Fruit fly (Drosophila melanogaster) whole organism, embryonic: ENCODE measurements around the gene CG10589.

Source experiments
- CG16779 ChIP-seq: fragments of 200-800 bp; sonication (Bioruptor generic); IDR thresholded peaks from 2 replicates; pipeline ENCODE4 v1.3.6; 2022; ENCODE audit warnings: missing biosample characterization, missing genetic modification characterization
- CG3281 ChIP-seq: fragments of 200-800 bp; sonication (Bioruptor generic); optimal IDR thresholded peaks from 3 replicates; lab custom pipeline; 2017; ENCODE audit warnings: missing biosample characterization, mild to moderate bottlenecking, missing genetic modification characterization
- Pdp1 ChIP-seq, 2 experiments: fragments of 200-800 bp; sonication (Bioruptor generic); optimal IDR thresholded peaks; 3 replicates each; lab custom pipeline; 2016; ENCODE audit warnings: missing biosample characterization in 2 of 2, missing genetic modification characterization in 2 of 2, mild to moderate bottlenecking in 1 of 2, moderate library complexity in 1 of 2
- fd3F ChIP-seq: fragments of 200-800 bp; sonication (Bioruptor generic); optimal IDR thresholded peaks from 2 replicates; lab custom pipeline; 2018; ENCODE audit warnings: missing biosample characterization, mild to moderate bottlenecking, missing genetic modification characterization, moderate library complexity
- inv ChIP-seq: fragments of 200-800 bp; sonication (Bioruptor generic); IDR thresholded peaks from 2 replicates; pipeline ENCODE4 v1.3.6; 2022; ENCODE audit warnings: missing biosample characterization, missing genetic modification characterization; ENCODE audit not compliant: partially characterized antibody
- sug ChIP-seq: fragments of 200-800 bp; optimal IDR thresholded peaks from 2 replicates; lab custom pipeline; 2019; ENCODE audit warnings: missing biosample characterization, mild to moderate bottlenecking, missing genetic modification characterization, moderate library complexity

DNA sequence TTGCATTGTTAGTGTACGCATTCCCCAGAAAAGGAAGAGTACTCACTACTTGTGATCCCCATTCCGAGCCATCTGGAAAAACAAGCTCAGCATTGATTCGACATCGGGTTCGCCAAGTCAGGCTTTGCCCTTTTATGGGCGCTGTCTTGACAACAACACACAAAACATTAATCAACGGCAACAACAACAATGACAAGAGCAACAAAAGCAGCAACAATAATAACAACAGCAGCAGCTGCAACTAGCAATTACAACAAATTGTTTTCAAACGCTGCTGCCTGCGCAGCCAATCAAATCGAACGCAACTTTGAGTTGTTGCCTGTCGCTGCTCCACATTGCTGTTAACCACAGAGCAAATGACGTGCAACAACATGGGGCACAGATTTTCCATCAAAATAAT is 14.4 kb downstream of the CG10589 start:
- TF ChIP-seq CG16779 (GFP tag; lab: Robert Waterston, UW) (no peak), inv (GFP tag; lab: Robert Waterston, UW) (no peak), CG3281 (GFP tag; lab: Kevin White, UChicago) (no peak), Pdp1 (GFP tag; optimal IDR thresholded peaks at IDR 0.05; lab: Kevin White, UChicago) (no peak), sug (tag; lab: Kevin White, UChicago) (no peak), fd3F (no peak)
